Fruit fly (Drosophila melanogaster): ENCODE data around the gene CG17650.

dm6 chr2L:1732189-1732588 is 26.7 kb downstream of the CG17650 start, which contains the start of the genes CG17652 and CG17646:
- TF ChIP-seq CG8478 (optimal IDR thresholded peaks at IDR 0.05) (no peak), CTCF (optimal IDR thresholded peaks at IDR 0.05) (no peak)

Data from S2 (cell line).